Worm (Caenorhabditis elegans) whole organism, L3 larva: ENCODE results near the gene spp-8.

Experiments used
- elt-2 ChIP-seq: sonication (generic microtip); optimal IDR thresholded peaks from 2 replicates; lab custom pipeline; 2016; ENCODE audit warnings: missing genetic modification reagents, mild to moderate bottlenecking, missing genetic modification characterization, missing compliant biosample characterization
- nhr-11 ChIP-seq: fragments of 150-350 bp; optimal IDR thresholded peaks from 2 replicates; lab custom pipeline; 2014; ENCODE audit warnings: missing biosample characterization, missing genetic modification characterization
- nhr-237 ChIP-seq: fragments of 150-350 bp; optimal IDR thresholded peaks from 2 replicates; lab custom pipeline; 2014; ENCODE audit warnings: missing biosample characterization, missing genetic modification characterization
- nhr-77 ChIP-seq: fragments of 150-350 bp; optimal IDR thresholded peaks from 2 replicates; lab custom pipeline; 2014; ENCODE audit warnings: missing biosample characterization, missing genetic modification characterization
- snpc-4 ChIP-seq: fragments of 150-350 bp; optimal IDR thresholded peaks from 2 replicates; lab custom pipeline; 2014; ENCODE audit warnings: missing biosample characterization, missing genetic modification characterization
- tbx-2 ChIP-seq: sonication (generic microtip); optimal IDR thresholded peaks from 2 replicates; lab custom pipeline; 2016; ENCODE audit warnings: mild to moderate bottlenecking, missing genetic modification characterization, missing compliant biosample characterization
- ztf-11 ChIP-seq: fragments of 150-350 bp; optimal IDR thresholded peaks from 2 replicates; lab custom pipeline; 2014; ENCODE audit warnings: missing biosample characterization, missing genetic modification characterization

DNA sequence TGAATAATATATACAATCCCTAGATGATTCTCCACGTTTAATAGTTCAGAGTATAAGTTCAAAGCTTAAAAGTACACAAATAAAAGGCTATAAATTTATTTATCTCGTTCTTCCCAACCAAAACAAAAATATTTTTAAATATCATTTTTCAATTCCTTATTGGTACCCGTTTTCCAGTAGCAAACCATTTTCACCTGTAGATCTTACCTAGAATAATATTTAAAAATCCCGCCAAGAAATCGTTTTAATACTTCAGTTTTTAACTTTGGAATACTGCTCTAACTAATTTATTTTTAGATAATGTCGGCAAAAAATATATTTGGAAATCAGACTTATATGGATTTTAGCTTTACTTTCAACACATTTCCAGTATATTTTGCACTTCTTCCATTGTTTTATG lies 10.8 kb downstream of the spp-8 start, which contains the start of gene sru-7:
- TF ChIP-seq ztf-11 (no peak), tbx-2 (tag; lab: Kevin White, UChicago) (no peak), elt-2 (tag; lab: Kevin White, UChicago) (no peak), snpc-4 (tag; lab: Kevin White, UChicago) (no peak), nhr-11 (no peak), nhr-77 (tag; lab: Kevin White, UChicago) (no peak), nhr-237 (no peak)
